Worm (Caenorhabditis elegans) whole organism, mixed stage, embryonic: ENCODE data around the gene B0410.1.

ENCODE experiments used
- M03D4.4 ChIP-seq: sonication (generic microtip); optimal IDR thresholded peaks from 2 replicates; lab custom pipeline; 2017; ENCODE audit warnings: mild to moderate bottlenecking, missing genetic modification characterization, missing compliant biosample characterization
- bed-3 ChIP-seq: fragments of 200-800 bp; sonication (Bioruptor generic); optimal IDR thresholded peaks from 3 replicates; lab custom pipeline; 2018; ENCODE audit warnings: mild to moderate bottlenecking, missing genetic modification characterization, moderate library complexity, missing compliant biosample characterization
- blmp-1 ChIP-seq: fragments of 150-350 bp; optimal IDR thresholded peaks from 2 replicates; lab custom pipeline; 2014; ENCODE audit warnings: missing biosample characterization, missing genetic modification characterization
- ceh-39 ChIP-seq: fragments of 150-350 bp; optimal IDR thresholded peaks from 2 replicates; lab custom pipeline; 2014; ENCODE audit warnings: missing biosample characterization, missing genetic modification characterization
- ceh-43 ChIP-seq: fragments of 200-800 bp; sonication (Bioruptor generic); optimal IDR thresholded peaks from 2 replicates; lab custom pipeline; 2018; ENCODE audit warnings: mild to moderate bottlenecking, missing genetic modification characterization, moderate library complexity, missing compliant biosample characterization
- ceh-83 ChIP-seq: fragments of 200-800 bp; sonication (Bioruptor generic); optimal IDR thresholded peaks from 2 replicates; lab custom pipeline; 2018; ENCODE audit warnings: mild to moderate bottlenecking, missing genetic modification characterization, missing compliant biosample characterization
- ces-1 ChIP-seq: fragments of 150-350 bp; optimal IDR thresholded peaks from 2 replicates; lab custom pipeline; 2014; ENCODE audit warnings: missing biosample characterization, missing genetic modification reagents, missing genetic modification characterization
- cnd-1 ChIP-seq: fragments of 200-800 bp; sonication (Bioruptor generic); optimal IDR thresholded peaks from 2 replicates; lab custom pipeline; 2018; ENCODE audit warnings: mild to moderate bottlenecking, missing genetic modification characterization, missing compliant biosample characterization
- drap-1 ChIP-seq: fragments of 200-800 bp; sonication (Bioruptor generic); optimal IDR thresholded peaks from 3 replicates; lab custom pipeline; 2018; ENCODE audit warnings: mild to moderate bottlenecking, missing genetic modification characterization, missing compliant biosample characterization
- elt-1 ChIP-seq: sonication (generic microtip); optimal IDR thresholded peaks from 2 replicates; lab custom pipeline; 2017; ENCODE audit warnings: missing genetic modification characterization, mild to moderate bottlenecking, missing compliant biosample characterization, antibody characterized with exemption, moderate library complexity, borderline replicate concordance; ENCODE audit not compliant: insufficient read depth
- elt-3 ChIP-seq: fragments of 150-350 bp; optimal IDR thresholded peaks from 2 replicates; lab custom pipeline; 2014; ENCODE audit warnings: missing biosample characterization, missing genetic modification characterization
- flh-1 ChIP-seq: fragments of 200-800 bp; sonication (Bioruptor generic); optimal IDR thresholded peaks from 2 replicates; lab custom pipeline; 2018; ENCODE audit warnings: mild to moderate bottlenecking, missing genetic modification characterization, moderate library complexity, missing compliant biosample characterization
- ham-2 ChIP-seq: fragments of 200-800 bp; sonication (Bioruptor generic); optimal IDR thresholded peaks from 2 replicates; lab custom pipeline; 2018; ENCODE audit warnings: mild to moderate bottlenecking, missing genetic modification characterization, missing compliant biosample characterization
- hlh-1 ChIP-seq: fragments of 150-350 bp; optimal IDR thresholded peaks from 2 replicates; lab custom pipeline; 2014; ENCODE audit warnings: missing biosample characterization, missing genetic modification reagents, missing genetic modification characterization
- lin-13 ChIP-seq: fragments of 150-350 bp; optimal IDR thresholded peaks from 2 replicates; lab custom pipeline; 2014; ENCODE audit warnings: missing biosample characterization, missing genetic modification characterization
- lin-32 ChIP-seq: fragments of 200-800 bp; sonication (Bioruptor generic); optimal IDR thresholded peaks from 2 replicates; lab custom pipeline; 2018; ENCODE audit warnings: mild to moderate bottlenecking, missing genetic modification characterization, missing compliant biosample characterization
- mab-5 ChIP-seq: fragments of 150-350 bp; optimal IDR thresholded peaks from 2 replicates; lab custom pipeline; 2014; ENCODE audit warnings: missing biosample characterization, missing genetic modification characterization
- mep-1 ChIP-seq: fragments of 150-350 bp; optimal IDR thresholded peaks from 2 replicates; lab custom pipeline; 2017; ENCODE audit warnings: missing biosample characterization, missing genetic modification reagents, missing genetic modification characterization, inconsistent platforms
- nhr-12 ChIP-seq: fragments of 150-350 bp; optimal IDR thresholded peaks from 2 replicates; lab custom pipeline; 2014; ENCODE audit warnings: missing biosample characterization, missing genetic modification characterization
- nhr-2 ChIP-seq: fragments of 150-350 bp; optimal IDR thresholded peaks from 2 replicates; lab custom pipeline; 2014; ENCODE audit warnings: missing biosample characterization, missing genetic modification characterization
- nhr-237 ChIP-seq: fragments of 150-350 bp; optimal IDR thresholded peaks from 2 replicates; lab custom pipeline; 2014; ENCODE audit warnings: missing biosample characterization, missing genetic modification characterization
- nhr-28 ChIP-seq: fragments of 150-350 bp; optimal IDR thresholded peaks from 2 replicates; lab custom pipeline; 2014; ENCODE audit warnings: missing biosample characterization, missing genetic modification characterization
- nhr-76 ChIP-seq: sonication (generic microtip); optimal IDR thresholded peaks from 2 replicates; lab custom pipeline; 2017; ENCODE audit warnings: missing biosample characterization, missing genetic modification characterization
- pha-4 ChIP-seq: fragments of 150-350 bp; optimal IDR thresholded peaks from 2 replicates; lab custom pipeline; 2018; ENCODE audit warnings: missing biosample characterization, missing genetic modification reagents, missing genetic modification characterization
- sem-2 ChIP-seq: fragments of 200-800 bp; sonication (Bioruptor generic); optimal IDR thresholded peaks from 2 replicates; lab custom pipeline; 2018; ENCODE audit warnings: mild to moderate bottlenecking, missing genetic modification characterization, missing compliant biosample characterization
- sptf-1 ChIP-seq: sonication (generic microtip); optimal IDR thresholded peaks from 2 replicates; lab custom pipeline; 2017; ENCODE audit warnings: mild to moderate bottlenecking, missing genetic modification characterization, moderate library complexity, missing compliant biosample characterization
- tbx-8 ChIP-seq: fragments of 200-800 bp; sonication (Bioruptor generic); optimal IDR thresholded peaks from 2 replicates; lab custom pipeline; 2018; ENCODE audit warnings: mild to moderate bottlenecking, missing genetic modification characterization, moderate library complexity, missing compliant biosample characterization
- unc-120 ChIP-seq: sonication (generic microtip); optimal IDR thresholded peaks from 2 replicates; lab custom pipeline; 2017; ENCODE audit warnings: missing genetic modification characterization, missing compliant biosample characterization; ENCODE audit not compliant: poor library complexity, severe bottlenecking
- unc-62 ChIP-seq: fragments of 150-350 bp; optimal IDR thresholded peaks from 2 replicates; lab custom pipeline; 2014; ENCODE audit warnings: missing biosample characterization, missing genetic modification reagents, missing genetic modification characterization
- zip-8 ChIP-seq: fragments of 150-350 bp; optimal IDR thresholded peaks from 2 replicates; lab custom pipeline; 2014; ENCODE audit warnings: missing biosample characterization, missing genetic modification characterization

The B0410.1 gene

ce11 chrX:2890041-2890650 is 4.2 kb upstream of the B0410.1 start:
- TF ChIP-seq ces-1 (GFP tag; lab: Kevin White, UChicago) (no peak), mab-5 (tag; lab: Kevin White, UChicago) (no peak), elt-1 (tag; lab: Kevin White, UChicago) (no peak), cnd-1 (no peak), nhr-76 (no peak), sptf-1 (tag; lab: Kevin White, UChicago) (no peak)

DNA sequence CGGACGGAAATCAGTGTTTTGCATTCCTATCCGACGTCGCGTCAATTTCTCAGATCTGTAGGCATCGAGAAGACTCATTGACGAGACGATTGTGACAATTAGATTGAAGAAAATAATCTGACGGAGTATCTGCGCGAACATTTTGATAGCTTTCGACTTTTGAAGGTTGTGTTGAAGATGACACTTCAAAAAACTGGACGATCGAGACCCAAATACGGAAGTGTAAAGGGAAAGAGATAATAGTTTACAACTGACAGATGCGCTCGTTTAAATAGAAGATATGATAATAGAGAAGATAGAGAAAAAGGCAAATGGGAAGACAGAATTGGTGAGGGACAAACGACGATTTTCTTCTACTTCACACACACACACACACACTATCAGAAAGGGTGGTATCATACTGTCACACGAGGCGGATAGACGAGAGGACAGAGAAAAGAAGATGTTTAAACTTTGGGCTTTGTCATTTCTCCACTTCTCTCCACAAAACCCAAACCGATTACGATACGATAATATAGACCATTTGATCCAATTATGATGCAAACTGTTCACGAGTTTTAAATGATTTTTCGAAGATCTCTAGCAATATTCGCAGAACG is 3.1 kb upstream of the B0410.1 start, which contains the start of gene B0410.3:
Gene B0410.3 (minus strand): TSS at position 351 of the 599 bp plus-strand sequence.
- peak; percentile 22 for TF ChIP-seq ham-2 (GFP tag; lab: Kevin White, UChicago)
- TF ChIP-seq nhr-28 (tag; lab: Kevin White, UChicago) = no peak
- TF ChIP-seq hlh-1 (tag; lab: Kevin White, UChicago) = no peak
- no peak for TF ChIP-seq flh-1 (GFP tag; lab: Kevin White, UChicago)
- no peak for TF ChIP-seq drap-1 (GFP tag; lab: Kevin White, UChicago)
- no peak for TF ChIP-seq lin-32 (GFP tag; lab: Kevin White, UChicago)
- no peak for TF ChIP-seq nhr-12 (tag; lab: Kevin White, UChicago)
- no peak for TF ChIP-seq cnd-1
- no peak for TF ChIP-seq nhr-76
- TF ChIP-seq bed-3 (GFP tag; lab: Kevin White, UChicago) = no peak
- TF ChIP-seq ceh-83 = no peak
- no peak for TF ChIP-seq M03D4.4 (tag; lab: Kevin White, UChicago)
- TF ChIP-seq ces-1 (GFP tag; lab: Kevin White, UChicago) = no peak
- no peak for TF ChIP-seq mep-1 (tag; lab: Kevin White, UChicago)
- no peak for TF ChIP-seq nhr-2 (tag; lab: Kevin White, UChicago)
- TF ChIP-seq sptf-1 (tag; lab: Kevin White, UChicago) = no peak
- TF ChIP-seq zip-8 (tag; lab: Kevin White, UChicago) = no peak
- no peak for TF ChIP-seq tbx-8 (GFP tag; lab: Kevin White, UChicago)
- TF ChIP-seq unc-62 (GFP tag; lab: Kevin White, UChicago) = peak; percentile 68
- TF ChIP-seq mab-5 (tag; lab: Kevin White, UChicago) = no peak
- TF ChIP-seq elt-3 (tag; lab: Kevin White, UChicago) = peak; percentile 65

ce11 chrX:2891879-2892278 is 2.5 kb upstream of the B0410.1 start:
- TF ChIP-seq tbx-8 (GFP tag; lab: Kevin White, UChicago) (no peak), unc-120 (no peak), ceh-83 (no peak), blmp-1 (tag; lab: Kevin White, UChicago) (no peak), nhr-237 (tag; lab: Kevin White, UChicago) (no peak), nhr-28 (tag; lab: Kevin White, UChicago) (no peak), M03D4.4 (tag; lab: Kevin White, UChicago) (no peak), hlh-1 (tag; lab: Kevin White, UChicago) (no peak), drap-1 (GFP tag; lab: Kevin White, UChicago) (no peak)

DNA sequence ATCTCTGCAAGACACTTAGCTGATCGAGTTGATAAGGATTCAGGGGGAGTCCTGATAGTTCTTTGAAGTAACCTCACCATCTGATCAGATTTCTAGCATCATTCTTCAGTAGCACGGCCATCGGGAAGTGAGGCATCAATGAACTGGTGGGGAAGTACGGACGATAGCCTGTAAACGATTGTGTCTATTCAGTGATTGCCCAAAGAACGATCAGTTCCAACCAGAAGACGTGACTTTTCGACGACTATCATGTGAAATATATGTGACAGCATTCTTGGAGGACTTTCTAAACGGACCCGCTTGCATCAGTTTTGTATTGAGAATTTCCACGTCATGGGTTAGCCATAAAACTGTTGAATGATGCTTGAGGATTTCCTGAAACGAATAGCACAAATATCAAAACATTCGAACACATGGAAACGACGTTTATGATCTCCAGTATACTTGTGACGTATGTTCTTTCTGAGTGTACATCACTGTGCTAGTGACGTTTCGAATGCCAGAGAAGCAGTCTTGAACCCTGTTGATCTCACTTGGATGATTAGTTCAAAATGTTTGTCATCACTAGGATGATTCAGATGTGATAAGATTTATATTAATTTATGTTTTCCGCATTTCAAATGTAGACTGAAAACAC is 1.2 kb upstream of the B0410.1 start:
- no peak for TF ChIP-seq sem-2 (GFP tag; lab: Kevin White, UChicago)
- TF ChIP-seq lin-32 (GFP tag; lab: Kevin White, UChicago) = no peak
- no peak for TF ChIP-seq nhr-2 (tag; lab: Kevin White, UChicago)
- no peak for TF ChIP-seq M03D4.4 (tag; lab: Kevin White, UChicago)
- TF ChIP-seq nhr-12 (tag; lab: Kevin White, UChicago) = no peak
- TF ChIP-seq blmp-1 (tag; lab: Kevin White, UChicago) = no peak
- no peak for TF ChIP-seq ham-2 (GFP tag; lab: Kevin White, UChicago)
- no peak for TF ChIP-seq mep-1 (tag; lab: Kevin White, UChicago)
- no peak for TF ChIP-seq ceh-43 (GFP tag; lab: Kevin White, UChicago)
- no peak for TF ChIP-seq bed-3 (GFP tag; lab: Kevin White, UChicago)
- no peak for TF ChIP-seq drap-1 (GFP tag; lab: Kevin White, UChicago)
- no peak for TF ChIP-seq elt-1 (tag; lab: Kevin White, UChicago)
- no peak for TF ChIP-seq mab-5 (tag; lab: Kevin White, UChicago)
- no peak for TF ChIP-seq elt-3 (tag; lab: Kevin White, UChicago)
- no peak for TF ChIP-seq lin-13 (tag; lab: Kevin White, UChicago)
- no peak for TF ChIP-seq unc-62 (GFP tag; lab: Kevin White, UChicago)
- TF ChIP-seq pha-4 (tag; lab: Kevin White, UChicago) = no peak
- TF ChIP-seq ceh-39 (tag; lab: Kevin White, UChicago) = no peak
